Fruit fly (Drosophila melanogaster) whole organism, embryonic: ENCODE data around the gene Syt12.

Experiments used
- BtbVII ChIP-seq: fragments of 200-800 bp; sonication (Bioruptor generic); optimal IDR thresholded peaks from 3 replicates; lab custom pipeline; 2017; ENCODE audit warnings: missing biosample characterization, mild to moderate bottlenecking, missing genetic modification characterization
- CG10321 ChIP-seq: fragments of 200-800 bp; sonication (Bioruptor generic); IDR thresholded peaks from 2 replicates; pipeline ENCODE4 v1.3.6; 2022; ENCODE audit warnings: missing biosample characterization, missing genetic modification characterization
- CG10431 ChIP-seq: fragments of 200-800 bp; sonication (Bioruptor generic); optimal IDR thresholded peaks from 3 replicates; lab custom pipeline; 2018; ENCODE audit warnings: missing biosample characterization, mild to moderate bottlenecking, missing genetic modification characterization
- CG11085 ChIP-seq: fragments of 200-800 bp; sonication (Bioruptor generic); IDR thresholded peaks from 2 replicates; pipeline ENCODE4 v1.3.6; 2022; ENCODE audit warnings: missing biosample characterization, missing genetic modification characterization
- CG11696 ChIP-seq: fragments of 200-800 bp; sonication (Bioruptor generic); IDR thresholded peaks from 2 replicates; pipeline ENCODE4 v1.3.6; 2022; ENCODE audit warnings: missing biosample characterization, missing genetic modification characterization
- CG13123 ChIP-seq: fragments of 200-800 bp; sonication (Bioruptor generic); optimal IDR thresholded peaks from 2 replicates; lab custom pipeline; 2016; ENCODE audit warnings: missing biosample characterization, missing genetic modification characterization
- CG15011 ChIP-seq: fragments of 200-800 bp; sonication (Bioruptor generic); optimal IDR thresholded peaks from 3 replicates; lab custom pipeline; 2018; ENCODE audit warnings: missing biosample characterization, mild to moderate bottlenecking, missing genetic modification characterization
- CG17361 ChIP-seq: fragments of 200-800 bp; sonication (Bioruptor generic); IDR thresholded peaks from 3 replicates; pipeline ENCODE4 v1.3.6; 2022; ENCODE audit warnings: missing biosample characterization, missing genetic modification characterization
- CG17568 ChIP-seq: fragments of 200-800 bp; sonication (Bioruptor generic); optimal IDR thresholded peaks from 2 replicates; lab custom pipeline; 2018; ENCODE audit warnings: missing biosample characterization, mild to moderate bottlenecking, missing genetic modification characterization, moderate library complexity
- CG17829 ChIP-seq: fragments of 200-800 bp; optimal IDR thresholded peaks from 2 replicates; lab custom pipeline; 2019; ENCODE audit warnings: missing biosample characterization, mild to moderate bottlenecking, missing genetic modification characterization, moderate library complexity
- CG1792 ChIP-seq: fragments of 200-800 bp; sonication (Bioruptor generic); optimal IDR thresholded peaks from 2 replicates; lab custom pipeline; 2016; ENCODE audit warnings: missing biosample characterization, missing genetic modification characterization
- CG31388 ChIP-seq: fragments of 200-800 bp; sonication (Bioruptor generic); optimal IDR thresholded peaks from 2 replicates; lab custom pipeline; 2016; ENCODE audit warnings: missing biosample characterization, missing genetic modification characterization
- CG4707 ChIP-seq: fragments of 200-800 bp; sonication (Bioruptor generic); optimal IDR thresholded peaks from 2 replicates; lab custom pipeline; 2018; ENCODE audit warnings: missing biosample characterization, mild to moderate bottlenecking, missing genetic modification characterization, moderate library complexity
- CG4730 ChIP-seq: fragments of 200-800 bp; sonication (Bioruptor generic); IDR thresholded peaks from 2 replicates; pipeline ENCODE4 v1.3.6; 2022; ENCODE audit warnings: missing biosample characterization, missing genetic modification characterization
- CG7745 ChIP-seq: fragments of 200-800 bp; sonication (Bioruptor generic); optimal IDR thresholded peaks from 2 replicates; lab custom pipeline; 2018; ENCODE audit warnings: missing biosample characterization, mild to moderate bottlenecking, missing genetic modification characterization, moderate library complexity
- CG7987 ChIP-seq: fragments of 200-800 bp; sonication (Bioruptor generic); optimal IDR thresholded peaks from 2 replicates; lab custom pipeline; 2018; ENCODE audit warnings: missing biosample characterization, mild to moderate bottlenecking, missing genetic modification characterization, moderate library complexity
- CG9437 ChIP-seq: fragments of 200-800 bp; sonication (Bioruptor generic); optimal IDR thresholded peaks from 2 replicates; lab custom pipeline; 2018; ENCODE audit warnings: missing biosample characterization, mild to moderate bottlenecking, missing genetic modification characterization
- CG9876 ChIP-seq: fragments of 200-800 bp; sonication (Bioruptor generic); optimal IDR thresholded peaks from 2 replicates; lab custom pipeline; 2016; ENCODE audit warnings: missing biosample characterization, missing genetic modification characterization
- CG9932 ChIP-seq: fragments of 200-800 bp; sonication (Bioruptor generic); IDR thresholded peaks from 2 replicates; pipeline ENCODE4 v1.3.6; 2022; ENCODE audit warnings: missing biosample characterization, missing genetic modification characterization
- CTCF ChIP-seq: fragments of 200-800 bp; sonication (Bioruptor generic); optimal IDR thresholded peaks from 2 replicates; lab custom pipeline; 2017; ENCODE audit warnings: missing biosample characterization, mild to moderate bottlenecking, missing genetic modification characterization, moderate library complexity
- E2f1 ChIP-seq: fragments of 200-800 bp; sonication (Bioruptor generic); IDR thresholded peaks from 2 replicates; pipeline ENCODE4 v1.3.6; 2022; ENCODE audit warnings: missing biosample characterization, missing genetic modification characterization
- Gsc ChIP-seq: fragments of 200-800 bp; sonication (Bioruptor generic); IDR thresholded peaks from 2 replicates; pipeline ENCODE4 v1.3.6; 2022; ENCODE audit warnings: missing biosample characterization, missing genetic modification characterization
- Hmr ChIP-seq: fragments of 200-800 bp; sonication (Bioruptor generic); optimal IDR thresholded peaks from 3 replicates; lab custom pipeline; 2017; ENCODE audit warnings: mild to moderate bottlenecking, missing biosample characterization, missing genetic modification reagents, missing genetic modification characterization
- Lhr ChIP-seq: fragments of 200-800 bp; sonication (Bioruptor generic); optimal IDR thresholded peaks from 3 replicates; lab custom pipeline; 2017; ENCODE audit warnings: mild to moderate bottlenecking, missing biosample characterization, missing genetic modification reagents, missing genetic modification characterization
- MBD-R2 ChIP-seq: fragments of 200-800 bp; sonication (Bioruptor generic); IDR thresholded peaks from 2 replicates; pipeline ENCODE4 v1.3.6; 2022; ENCODE audit warnings: missing biosample characterization, missing genetic modification characterization
- MTF-1 ChIP-seq: fragments of 200-800 bp; sonication (Bioruptor generic); optimal IDR thresholded peaks from 2 replicates; lab custom pipeline; 2018; ENCODE audit warnings: missing biosample characterization, mild to moderate bottlenecking, missing genetic modification characterization, borderline replicate concordance
- NfI ChIP-seq: fragments of 200-800 bp; sonication (Bioruptor generic); optimal IDR thresholded peaks from 3 replicates; lab custom pipeline; 2018; ENCODE audit warnings: missing biosample characterization, mild to moderate bottlenecking, missing genetic modification characterization, moderate library complexity
- Rx ChIP-seq: fragments of 200-800 bp; sonication (Bioruptor generic); IDR thresholded peaks from 2 replicates; pipeline ENCODE4 v1.3.6; 2022; ENCODE audit warnings: missing biosample characterization, missing genetic modification characterization
- Sin3A ChIP-seq: fragments of >200 bp; optimal IDR thresholded peaks from 2 replicates; lab custom pipeline; 2018
- Six4 ChIP-seq: fragments of 200-800 bp; sonication (Bioruptor generic); optimal IDR thresholded peaks from 2 replicates; lab custom pipeline; 2016; ENCODE audit warnings: missing biosample characterization, missing genetic modification characterization
- Ssrp ChIP-seq: fragments of 200-800 bp; sonication (Bioruptor generic); optimal IDR thresholded peaks from 2 replicates; lab custom pipeline; 2018; ENCODE audit warnings: missing biosample characterization, mild to moderate bottlenecking, missing genetic modification characterization, moderate library complexity
- ac ChIP-seq: fragments of 200-800 bp; sonication (Bioruptor generic); optimal IDR thresholded peaks from 3 replicates; lab custom pipeline; 2017; ENCODE audit warnings: missing biosample characterization, mild to moderate bottlenecking, missing genetic modification characterization
- az2 ChIP-seq: fragments of 200-800 bp; sonication (Bioruptor generic); optimal IDR thresholded peaks from 3 replicates; lab custom pipeline; 2016; ENCODE audit warnings: missing biosample characterization, missing genetic modification characterization
- bcd ChIP-seq: fragments of 200-800 bp; sonication (Bioruptor generic); optimal IDR thresholded peaks from 2 replicates; lab custom pipeline; 2017; ENCODE audit warnings: missing biosample characterization, mild to moderate bottlenecking, missing genetic modification characterization
- cato ChIP-seq: fragments of 200-800 bp; sonication (Bioruptor generic); optimal IDR thresholded peaks from 2 replicates; lab custom pipeline; 2016; ENCODE audit warnings: missing biosample characterization, missing genetic modification characterization, borderline replicate concordance
- cwo ChIP-seq: fragments of 200-800 bp; sonication (Bioruptor generic); optimal IDR thresholded peaks from 3 replicates; lab custom pipeline; 2017; ENCODE audit warnings: missing biosample characterization, missing genetic modification characterization, mild to moderate bottlenecking, moderate library complexity, missing genetic modification reagents
- dimm ChIP-seq: fragments of 200-800 bp; sonication (Bioruptor generic); IDR thresholded peaks from 2 replicates; pipeline ENCODE4 v1.3.6; 2022; ENCODE audit warnings: missing biosample characterization, missing genetic modification characterization
- dmrt99B ChIP-seq: fragments of 200-800 bp; sonication (Bioruptor generic); optimal IDR thresholded peaks from 2 replicates; lab custom pipeline; 2018; ENCODE audit warnings: missing biosample characterization, mild to moderate bottlenecking, missing genetic modification characterization, moderate library complexity
- dysf ChIP-seq: fragments of 200-800 bp; sonication (Bioruptor generic); IDR thresholded peaks from 3 replicates; pipeline ENCODE4 v1.3.6; 2022; ENCODE audit warnings: missing biosample characterization, missing genetic modification characterization
- emc ChIP-seq: fragments of 200-800 bp; sonication (Bioruptor generic); optimal IDR thresholded peaks from 2 replicates; lab custom pipeline; 2016; ENCODE audit warnings: missing biosample characterization, missing genetic modification characterization
- ems ChIP-seq: fragments of 200-800 bp; sonication (Bioruptor generic); optimal IDR thresholded peaks from 3 replicates; lab custom pipeline; 2016; ENCODE audit warnings: missing biosample characterization, missing genetic modification characterization
- esg ChIP-seq: fragments of 200-800 bp; sonication (Bioruptor generic); conservative IDR thresholded peaks from 2 replicates; pipeline ENCODE4 v1.3.6; 2022; ENCODE audit warnings: missing biosample characterization, missing genetic modification characterization
- fd3F ChIP-seq: fragments of 200-800 bp; sonication (Bioruptor generic); optimal IDR thresholded peaks from 2 replicates; lab custom pipeline; 2018; ENCODE audit warnings: missing biosample characterization, mild to moderate bottlenecking, missing genetic modification characterization, moderate library complexity
- ham ChIP-seq: fragments of 200-800 bp; sonication (Bioruptor generic); IDR thresholded peaks from 2 replicates; pipeline ENCODE4 v1.3.6; 2022; ENCODE audit warnings: missing biosample characterization, missing genetic modification characterization
- jumu ChIP-seq: fragments of 200-800 bp; sonication (Bioruptor generic); optimal IDR thresholded peaks from 3 replicates; lab custom pipeline; 2016; ENCODE audit warnings: missing biosample characterization, missing genetic modification characterization
- pum ChIP-seq: fragments of 200-800 bp; sonication (Bioruptor generic); optimal IDR thresholded peaks from 2 replicates; lab custom pipeline; 2016; ENCODE audit warnings: missing biosample characterization, missing genetic modification characterization
- sna ChIP-seq: fragments of 200-800 bp; sonication (Bioruptor generic); IDR thresholded peaks from 2 replicates; pipeline ENCODE4 v1.3.6; 2022; ENCODE audit warnings: missing biosample characterization, missing genetic modification characterization; ENCODE audit not compliant: partially characterized antibody
- sqz ChIP-seq: fragments of 200-800 bp; sonication (Bioruptor generic); optimal IDR thresholded peaks from 3 replicates; lab custom pipeline; 2018; ENCODE audit warnings: missing biosample characterization, mild to moderate bottlenecking, missing genetic modification characterization
- tll ChIP-seq, 2 experiments: fragments of 200-800 bp in 1 of 2; fragments of >200 bp in 1 of 2; sonication (Bioruptor generic) in 1 of 2; optimal IDR thresholded peaks; 2 replicates each; lab custom pipeline; 2017 to 2019; ENCODE audit warnings: missing biosample characterization in 2 of 2, missing genetic modification characterization in 2 of 2, mild to moderate bottlenecking in 1 of 2, moderate library complexity in 1 of 2
- tup ChIP-seq: fragments of 200-800 bp; sonication (Bioruptor generic); optimal IDR thresholded peaks from 2 replicates; lab custom pipeline; 2016; ENCODE audit warnings: missing biosample characterization, mild to moderate bottlenecking, missing genetic modification characterization, moderate library complexity
- vvl ChIP-seq: fragments of 200-800 bp; sonication (Bioruptor generic); IDR thresholded peaks from 2 replicates; pipeline ENCODE4 v1.3.6; 2022; ENCODE audit warnings: missing biosample characterization, missing genetic modification characterization
- zen ChIP-seq: fragments of 200-800 bp; sonication (Bioruptor generic); optimal IDR thresholded peaks from 3 replicates; lab custom pipeline; 2018; ENCODE audit warnings: missing biosample characterization, mild to moderate bottlenecking, missing genetic modification characterization, moderate library complexity

Gene Syt12

DNA sequence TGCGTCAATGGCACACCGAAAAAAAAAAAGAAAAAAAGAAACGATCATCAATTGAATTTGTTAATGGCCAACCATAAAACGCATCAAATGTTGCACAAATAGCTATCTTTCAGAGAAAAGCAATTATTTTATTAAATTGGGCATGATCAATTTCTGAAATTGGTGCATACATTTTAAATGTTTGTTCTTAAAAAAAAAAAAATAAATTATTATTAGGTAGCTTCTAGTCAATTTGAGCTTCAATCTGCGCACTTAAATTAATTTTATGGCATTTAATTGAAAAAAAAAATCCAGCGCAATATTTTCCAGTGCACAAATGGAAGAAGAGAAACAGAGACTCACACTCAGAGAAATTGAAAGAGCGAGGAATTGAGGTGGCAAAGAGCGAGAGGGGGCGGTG, 35.9 kb upstream of the Syt12 start (continued):
- no peak for TF ChIP-seq ham (GFP tag; lab: Robert Waterston, UW)
- TF ChIP-seq CG31388 (GFP tag; lab: Kevin White, UChicago): peak; percentile 46
- peak; percentile 80 for TF ChIP-seq CG17361 (GFP tag; lab: Robert Waterston, UW)
- TF ChIP-seq ems (GFP tag; lab: Kevin White, UChicago): peak; percentile 75
- TF ChIP-seq CG10431 (GFP tag; lab: Kevin White, UChicago): no peak
- TF ChIP-seq CG17829: peak; percentile 37
- peak; percentile 21 for TF ChIP-seq jumu (GFP tag; lab: Kevin White, UChicago)
- no peak for TF ChIP-seq CG11085 (GFP tag; lab: Robert Waterston, UW)
- no peak for TF ChIP-seq sqz
- TF ChIP-seq CG9437 (GFP tag; lab: Kevin White, UChicago): peak; percentile 67
- TF ChIP-seq CG9932 (GFP tag; lab: Robert Waterston, UW): peak; percentile 48
- no peak for TF ChIP-seq MTF-1
- TF ChIP-seq CG4730: no peak
- no peak for TF ChIP-seq Gsc (GFP tag; lab: Robert Waterston, UW)
- TF ChIP-seq CG13123 (GFP tag; lab: Kevin White, UChicago): peak; percentile 36
- no peak for TF ChIP-seq CG9876
- TF ChIP-seq Hmr (GFP tag; lab: Kevin White, UChicago): peak; percentile 68
- peak; percentile 29 for TF ChIP-seq pum
- TF ChIP-seq zen (tag; lab: Kevin White, UChicago): no peak
- TF ChIP-seq ac: no peak
- TF ChIP-seq BtbVII (GFP tag; lab: Kevin White, UChicago): peak; percentile 56
- TF ChIP-seq Six4 (GFP tag; lab: Kevin White, UChicago): peak; percentile 50
- TF ChIP-seq az2 (GFP tag; lab: Kevin White, UChicago): peak; percentile 65
- TF ChIP-seq emc (GFP tag; lab: Kevin White, UChicago): peak; percentile 44
- no peak; the same call in 1 of the 2 replicates for TF ChIP-seq E2f1
- TF ChIP-seq dysf (GFP tag; lab: Robert Waterston, UW): peak; percentile 72
- TF ChIP-seq Sin3A (lab: Kevin White, UChicago): no peak
- TF ChIP-seq CG1792 (GFP tag; lab: Kevin White, UChicago): peak; percentile 62
- TF ChIP-seq tll (GFP tag; optimal IDR thresholded peaks at IDR 0.05; lab: Kevin White, UChicago): no peak
- TF ChIP-seq Ssrp (tag; lab: Kevin White, UChicago): peak; percentile 61
- TF ChIP-seq sna (GFP tag; lab: Robert Waterston, UW): no peak
- peak; percentile 27 for TF ChIP-seq tup (GFP tag; lab: Kevin White, UChicago)
- TF ChIP-seq NfI: peak; percentile 57
- TF ChIP-seq bcd (GFP tag; lab: Kevin White, UChicago): peak; percentile 56
- no peak for TF ChIP-seq CG17568 (GFP tag; lab: Kevin White, UChicago)
- peak; percentile 28 for TF ChIP-seq cato (GFP tag; lab: Kevin White, UChicago)
- TF ChIP-seq Lhr: no peak
- TF ChIP-seq CG4707: no peak
- TF ChIP-seq CG11696 (GFP tag; lab: Robert Waterston, UW): 0 out of 2 replicates have a peak, but pooled peaks have one; percentile 14
- no peak for TF ChIP-seq CG7745 (tag; lab: Kevin White, UChicago)
- no peak for TF ChIP-seq Rx (GFP tag; lab: Robert Waterston, UW)
- TF ChIP-seq vvl (GFP tag; lab: Robert Waterston, UW): peak; percentile 61; the same call in 1 of the 2 replicates
- TF ChIP-seq MBD-R2: peak; percentile 12; the same call in 1 of the 2 replicates
- TF ChIP-seq cwo (GFP tag; lab: Kevin White, UChicago): no peak
- TF ChIP-seq CTCF: no peak
- TF ChIP-seq CG7987 (GFP tag; lab: Kevin White, UChicago): no peak
- no peak for TF ChIP-seq dimm (GFP tag; lab: Robert Waterston, UW)
- peak; percentile 78 for TF ChIP-seq dmrt99B (tag; lab: Kevin White, UChicago)
- TF ChIP-seq esg (GFP tag; lab: Robert Waterston, UW): peak; percentile 56
- TF ChIP-seq CG10321 (GFP tag; lab: Robert Waterston, UW): no peak
- TF ChIP-seq CG15011 (GFP tag; lab: Kevin White, UChicago): no peak
- TF ChIP-seq fd3F (GFP tag; lab: Kevin White, UChicago): peak; percentile 39
